Fruit fly (Drosophila melanogaster) whole organism, embryonic: ENCODE measurements around the gene CG15418.
A peak's percentile ranks its signal among the peaks of the same experiment; 100 is the strongest.

Experiments used
- Awh ChIP-seq: fragments of 200-800 bp; sonication (Bioruptor generic); IDR thresholded peaks from 2 replicates; pipeline ENCODE4, ENCODE4 v1.3.6; 2022; ENCODE audit warnings: missing biosample characterization, missing genetic modification characterization
- CG10321 ChIP-seq: fragments of 200-800 bp; sonication (Bioruptor generic); IDR thresholded peaks from 2 replicates; pipeline ENCODE4 v1.3.6; 2022; ENCODE audit warnings: missing biosample characterization, missing genetic modification characterization
- CG11696 ChIP-seq: fragments of 200-800 bp; sonication (Bioruptor generic); IDR thresholded peaks from 2 replicates; pipeline ENCODE4 v1.3.6; 2022; ENCODE audit warnings: missing biosample characterization, missing genetic modification characterization
- CG12299 ChIP-seq: fragments of 200-800 bp; sonication (Bioruptor generic); optimal IDR thresholded peaks from 2 replicates; lab custom pipeline; 2018; ENCODE audit warnings: missing biosample characterization, mild to moderate bottlenecking, missing genetic modification characterization
- CG1233 ChIP-seq: fragments of 200-800 bp; sonication (Bioruptor generic); optimal IDR thresholded peaks from 4 replicates; lab custom pipeline; 2018; ENCODE audit warnings: missing biosample characterization, mild to moderate bottlenecking, missing genetic modification characterization
- CG12659 ChIP-seq: fragments of 200-800 bp; sonication (Bioruptor generic); optimal IDR thresholded peaks from 3 replicates; lab custom pipeline; 2017; ENCODE audit warnings: mild to moderate bottlenecking, missing biosample characterization, missing genetic modification reagents, missing genetic modification characterization
- CG1602 ChIP-seq: fragments of 200-800 bp; sonication (Bioruptor generic); optimal IDR thresholded peaks from 3 replicates; lab custom pipeline; 2016; ENCODE audit warnings: missing biosample characterization, missing genetic modification characterization
- CG2116 ChIP-seq: fragments of 200-800 bp; sonication (Bioruptor generic); optimal IDR thresholded peaks from 3 replicates; lab custom pipeline; 2018; ENCODE audit warnings: missing biosample characterization, mild to moderate bottlenecking, missing genetic modification characterization
- CG2712 ChIP-seq: fragments of 200-800 bp; optimal IDR thresholded peaks from 3 replicates; lab custom pipeline; 2019; ENCODE audit warnings: missing biosample characterization, mild to moderate bottlenecking, missing genetic modification characterization, moderate library complexity
- CG3065 ChIP-seq: fragments of 200-800 bp; sonication (Bioruptor generic); optimal IDR thresholded peaks from 2 replicates; lab custom pipeline; 2016; ENCODE audit warnings: missing biosample characterization, missing genetic modification characterization
- CG4424 ChIP-seq: fragments of 200-800 bp; sonication (Bioruptor generic); optimal IDR thresholded peaks from 3 replicates; lab custom pipeline; 2016; ENCODE audit warnings: missing biosample characterization, missing genetic modification characterization
- CG9609 ChIP-seq: fragments of 200-800 bp; sonication (Bioruptor generic); optimal IDR thresholded peaks from 3 replicates; lab custom pipeline; 2016; ENCODE audit warnings: missing biosample characterization, missing genetic modification characterization
- CG9876 ChIP-seq: fragments of 200-800 bp; sonication (Bioruptor generic); optimal IDR thresholded peaks from 2 replicates; lab custom pipeline; 2016; ENCODE audit warnings: missing biosample characterization, missing genetic modification characterization
- CrebB ChIP-seq: fragments of 200-800 bp; sonication (Bioruptor generic); optimal IDR thresholded peaks from 3 replicates; lab custom pipeline; 2018; ENCODE audit warnings: missing biosample characterization, mild to moderate bottlenecking, missing genetic modification characterization
- D ChIP-seq, 2 experiments: fragments of 200-800 bp in 1 of 2; fragments of >200 bp in 1 of 2; sonication (Bioruptor generic) in 1 of 2; optimal IDR thresholded peaks; 2 replicates in 1 of 2; 3 replicates in 1 of 2; lab custom pipeline; 2017; ENCODE audit warnings: mild to moderate bottlenecking in 1 of 2, missing biosample characterization in 1 of 2, missing genetic modification characterization in 1 of 2, missing genetic modification reagents in 1 of 2
- Deaf1 ChIP-seq: fragments of 200-800 bp; optimal IDR thresholded peaks from 3 replicates; lab custom pipeline; 2019; ENCODE audit warnings: missing biosample characterization, mild to moderate bottlenecking, missing genetic modification characterization, moderate library complexity
- Drgx ChIP-seq: fragments of 200-800 bp; sonication (Bioruptor generic); IDR thresholded peaks from 2 replicates; pipeline ENCODE4 v1.3.6; 2022; ENCODE audit warnings: missing biosample characterization, missing genetic modification characterization
- ERR ChIP-seq: fragments of 200-800 bp; sonication (Bioruptor generic); optimal IDR thresholded peaks from 2 replicates; lab custom pipeline; 2016; ENCODE audit warnings: missing biosample characterization, missing genetic modification characterization
- Fer2 ChIP-seq: fragments of 200-800 bp; sonication (Bioruptor generic); optimal IDR thresholded peaks from 2 replicates; lab custom pipeline; 2018; ENCODE audit warnings: missing biosample characterization, mild to moderate bottlenecking, missing genetic modification characterization, moderate library complexity
- HLH3B ChIP-seq: fragments of 200-800 bp; sonication (Bioruptor generic); IDR thresholded peaks from 2 replicates; pipeline ENCODE4 v1.3.6; 2022; ENCODE audit warnings: missing biosample characterization, missing genetic modification characterization
- Med ChIP-seq: fragments of 200-800 bp; sonication (Bioruptor generic); peaks from one replicate; lab custom pipeline; 2016; ENCODE audit warnings: missing biosample characterization, missing genetic modification characterization, mild to moderate bottlenecking, inconsistent platforms, moderate library complexity
- NC2α ChIP-seq: fragments of 200-800 bp; sonication (Bioruptor generic); optimal IDR thresholded peaks from 2 replicates; lab custom pipeline; 2016; ENCODE audit warnings: missing biosample characterization, missing genetic modification characterization
- NC2β ChIP-seq: fragments of 200-800 bp; sonication (Bioruptor generic); optimal IDR thresholded peaks from 2 replicates; lab custom pipeline; 2016; ENCODE audit warnings: missing biosample characterization, missing genetic modification characterization
- NK7.1 ChIP-seq: fragments of 200-800 bp; sonication (Bioruptor generic); optimal IDR thresholded peaks from 3 replicates; lab custom pipeline; 2016; ENCODE audit warnings: missing biosample characterization, missing genetic modification characterization
- Rx ChIP-seq: fragments of 200-800 bp; sonication (Bioruptor generic); IDR thresholded peaks from 2 replicates; pipeline ENCODE4 v1.3.6; 2022; ENCODE audit warnings: missing biosample characterization, missing genetic modification characterization
- Six4 ChIP-seq: fragments of 200-800 bp; sonication (Bioruptor generic); optimal IDR thresholded peaks from 2 replicates; lab custom pipeline; 2016; ENCODE audit warnings: missing biosample characterization, missing genetic modification characterization
- Sry-β ChIP-seq: fragments of 200-800 bp; sonication (Bioruptor generic); optimal IDR thresholded peaks from 2 replicates; lab custom pipeline; 2018; ENCODE audit warnings: missing biosample characterization, mild to moderate bottlenecking, missing genetic modification characterization, moderate library complexity
- ab ChIP-seq: fragments of 200-800 bp; sonication (Bioruptor generic); optimal IDR thresholded peaks from 2 replicates; lab custom pipeline; 2016; ENCODE audit warnings: missing biosample characterization, missing genetic modification characterization
- aop ChIP-seq: fragments of 200-800 bp; sonication (Bioruptor generic); IDR thresholded peaks from 2 replicates; pipeline ENCODE4 v1.3.6; 2022; ENCODE audit warnings: missing biosample characterization, missing genetic modification characterization
- bcd ChIP-seq: fragments of 200-800 bp; sonication (Bioruptor generic); optimal IDR thresholded peaks from 2 replicates; lab custom pipeline; 2017; ENCODE audit warnings: missing biosample characterization, mild to moderate bottlenecking, missing genetic modification characterization
- bsh ChIP-seq, 2 experiments: fragments of 200-800 bp; sonication (Bioruptor generic); optimal IDR thresholded peaks; 2 replicates each; lab custom pipeline; 2017 to 2018; ENCODE audit warnings: mild to moderate bottlenecking in 2 of 2, missing biosample characterization in 2 of 2, missing genetic modification characterization in 2 of 2, moderate library complexity in 1 of 2
- cg ChIP-seq: fragments of 200-800 bp; sonication (Bioruptor generic); optimal IDR thresholded peaks from 3 replicates; lab custom pipeline; 2019; ENCODE audit warnings: missing biosample characterization, mild to moderate bottlenecking, missing genetic modification characterization, moderate library complexity
- dm ChIP-seq: fragments of 200-800 bp; sonication (Bioruptor generic); optimal IDR thresholded peaks from 3 replicates; lab custom pipeline; 2016; ENCODE audit warnings: missing biosample characterization, missing genetic modification characterization
- ems ChIP-seq: fragments of 200-800 bp; sonication (Bioruptor generic); optimal IDR thresholded peaks from 3 replicates; lab custom pipeline; 2016; ENCODE audit warnings: missing biosample characterization, missing genetic modification characterization
- fu2 ChIP-seq: fragments of 200-800 bp; sonication (Bioruptor generic); optimal IDR thresholded peaks from 2 replicates; lab custom pipeline; 2016; ENCODE audit warnings: missing biosample characterization, missing genetic modification characterization
- gro ChIP-seq: fragments of 200-800 bp; sonication (Bioruptor generic); optimal IDR thresholded peaks from 2 replicates; lab custom pipeline; 2016; ENCODE audit warnings: missing biosample characterization, missing genetic modification characterization
- ind ChIP-seq: fragments of 200-800 bp; sonication (Bioruptor generic); optimal IDR thresholded peaks from 3 replicates; lab custom pipeline; 2016; ENCODE audit warnings: missing biosample characterization, missing genetic modification characterization
- jing ChIP-seq: fragments of 200-800 bp; sonication (Bioruptor generic); optimal IDR thresholded peaks from 2 replicates; lab custom pipeline; 2018; ENCODE audit warnings: missing biosample characterization, mild to moderate bottlenecking, missing genetic modification characterization
- kay ChIP-seq: fragments of 200-800 bp; sonication (Bioruptor generic); optimal IDR thresholded peaks from 2 replicates; lab custom pipeline; 2016; ENCODE audit warnings: missing biosample characterization, missing genetic modification characterization
- kni ChIP-seq: fragments of 200-800 bp; sonication (Bioruptor generic); optimal IDR thresholded peaks from 3 replicates; lab custom pipeline; 2017; ENCODE audit warnings: mild to moderate bottlenecking, missing biosample characterization, missing genetic modification reagents, missing genetic modification characterization
- maf-S ChIP-seq: fragments of 200-800 bp; sonication (Bioruptor generic); optimal IDR thresholded peaks from 2 replicates; lab custom pipeline; 2016; ENCODE audit warnings: missing biosample characterization, missing genetic modification characterization
- mam ChIP-seq: fragments of 200-800 bp; sonication (Bioruptor generic); optimal IDR thresholded peaks from 3 replicates; lab custom pipeline; 2016; ENCODE audit warnings: missing biosample characterization, missing genetic modification characterization
- nerfin-1 ChIP-seq: fragments of 200-800 bp; sonication (Bioruptor generic); optimal IDR thresholded peaks from 3 replicates; lab custom pipeline; 2019; ENCODE audit warnings: missing biosample characterization, mild to moderate bottlenecking, missing genetic modification characterization, moderate library complexity
- pb ChIP-seq: fragments of 200-800 bp; sonication (Bioruptor generic); optimal IDR thresholded peaks from 3 replicates; lab custom pipeline; 2016; ENCODE audit warnings: missing biosample characterization, missing genetic modification characterization
- salm ChIP-seq: fragments of 200-800 bp; sonication (Bioruptor generic); optimal IDR thresholded peaks from 2 replicates; lab custom pipeline; 2018; ENCODE audit warnings: missing biosample characterization, mild to moderate bottlenecking, missing genetic modification characterization
- scrt ChIP-seq: fragments of 200-800 bp; sonication (Bioruptor generic); optimal IDR thresholded peaks from 2 replicates; lab custom pipeline; 2018; ENCODE audit warnings: missing biosample characterization, mild to moderate bottlenecking, missing genetic modification characterization, moderate library complexity
- seq ChIP-seq: fragments of 200-800 bp; sonication (Bioruptor generic); IDR thresholded peaks from 2 replicates; pipeline ENCODE4 v1.3.6; 2022; ENCODE audit warnings: missing biosample characterization, missing genetic modification characterization
- stwl ChIP-seq: fragments of 200-800 bp; sonication (Bioruptor generic); optimal IDR thresholded peaks from 3 replicates; lab custom pipeline; 2018; ENCODE audit warnings: missing biosample characterization, mild to moderate bottlenecking, missing genetic modification characterization, moderate library complexity
- tgo ChIP-seq: fragments of 200-800 bp; sonication (Bioruptor generic); IDR thresholded peaks from 3 replicates; pipeline ENCODE4 v1.3.6; 2022; ENCODE audit warnings: missing biosample characterization, missing genetic modification characterization
- zen ChIP-seq: fragments of 200-800 bp; sonication (Bioruptor generic); optimal IDR thresholded peaks from 3 replicates; lab custom pipeline; 2018; ENCODE audit warnings: missing biosample characterization, mild to moderate bottlenecking, missing genetic modification characterization, moderate library complexity
- zfh1 ChIP-seq: fragments of 200-800 bp; sonication (Bioruptor generic); IDR thresholded peaks from 3 replicates; pipeline ENCODE4 v1.3.6; 2022; ENCODE audit warnings: missing biosample characterization, missing genetic modification characterization

Gene CG15418

dm6 chr2L:3628819-3629218, 7.3 kb upstream of the CG15418 start (continued):
- TF ChIP-seq mam (GFP tag; lab: Kevin White, UChicago) (peak; percentile 53), Fer2 (tag; lab: Kevin White, UChicago) (no peak), Awh (GFP tag; lab: Robert Waterston, UW) (peak; percentile 83), jing (GFP tag; lab: Kevin White, UChicago) (peak; percentile 44), tgo (GFP tag; lab: Robert Waterston, UW) (peak; percentile 40; the same call in 1 of the 3 replicates), pb (GFP tag; lab: Kevin White, UChicago) (peak; percentile 42), dm (GFP tag; lab: Kevin White, UChicago) (no peak), scrt (GFP tag; lab: Kevin White, UChicago) (peak; percentile 76), fu2 (peak; percentile 52), CG2116 (peak; percentile 53), Rx (GFP tag; lab: Robert Waterston, UW) (no peak), NK7.1 (GFP tag; lab: Kevin White, UChicago) (peak; percentile 28), Deaf1 (tag; lab: Kevin White, UChicago) (no peak), salm (tag; lab: Kevin White, UChicago) (peak; percentile 45), CG9609 (GFP tag; lab: Kevin White, UChicago) (peak; percentile 44), ind (GFP tag; lab: Kevin White, UChicago) (peak; percentile 22), CG9876 (GFP tag; lab: Kevin White, UChicago) (peak; percentile 80), CG3065 (GFP tag; lab: Kevin White, UChicago) (peak; percentile 33), CrebB (tag; lab: Kevin White, UChicago) (peak; percentile 97), zen (peak; percentile 89), bsh (GFP tag; optimal IDR thresholded peaks at IDR 0.05; lab: Kevin White, UChicago) (peak in 1 of 2 experiments; percentile 9), ems (GFP tag; lab: Kevin White, UChicago) (peak; percentile 24), seq (peak; percentile 55; the same call in 1 of the 2 replicates), ERR (no peak), CG12659 (GFP tag; lab: Kevin White, UChicago) (peak; percentile 41), D (optimal IDR thresholded peaks at IDR 0.05; lab: Kevin White, UChicago) (no peak), D (GFP tag; optimal IDR thresholded peaks at IDR 0.05; lab: Kevin White, UChicago) (peak; percentile 92), bcd (GFP tag; lab: Kevin White, UChicago) (peak; percentile 54), CG4424 (GFP tag; lab: Kevin White, UChicago) (peak; percentile 64), NC2β (GFP tag; lab: Kevin White, UChicago) (peak; percentile 91), aop (GFP tag; lab: Robert Waterston, UW) (no peak), zfh1 (GFP tag; lab: Robert Waterston, UW) (peak; percentile 88), kni (GFP tag; lab: Kevin White, UChicago) (peak; percentile 96), CG12299 (tag; lab: Kevin White, UChicago) (peak; percentile 4), CG1233 (GFP tag; lab: Kevin White, UChicago) (peak; percentile 92), maf-S (GFP tag; lab: Kevin White, UChicago) (peak; percentile 80), kay (GFP tag; lab: Kevin White, UChicago) (peak; percentile 78), CG2712 (tag; lab: Kevin White, UChicago) (peak; percentile 80), Drgx (GFP tag; lab: Robert Waterston, UW) (0 out of 2 replicates have a peak, but pooled peaks have one; percentile 18), nerfin-1 (tag; lab: Kevin White, UChicago) (peak; percentile 78), Sry-β (GFP tag; lab: Kevin White, UChicago) (peak; percentile 27), cg (no peak), CG11696 (GFP tag; lab: Robert Waterston, UW) (peak; percentile 71; the same call in 1 of the 2 replicates), ab (peak; percentile 10), NC2α (GFP tag; lab: Kevin White, UChicago) (no peak), stwl (tag; lab: Kevin White, UChicago) (peak; percentile 64), HLH3B (GFP tag; lab: Robert Waterston, UW) (peak; percentile 38; the same call in 1 of the 2 replicates), Med (GFP tag; lab: Kevin White, UChicago) (peak; percentile 86), gro (peak; percentile 81), Six4 (GFP tag; lab: Kevin White, UChicago) (peak; percentile 83), CG10321 (GFP tag; lab: Robert Waterston, UW) (no peak), CG1602 (peak; percentile 64)
